Worm (Caenorhabditis elegans) whole organism, young adult: Measurements from ENCODE around the gene drh-1.
A peak's percentile ranks its signal among the peaks of the same experiment; 100 is the strongest.

Experiments
- B0261.1 ChIP-seq: sonication (generic microtip); optimal IDR thresholded peaks from 2 replicates; lab custom pipeline; 2016; ENCODE audit warnings: mild to moderate bottlenecking, missing genetic modification characterization, moderate library complexity, missing compliant biosample characterization
- B0336.3 ChIP-seq: fragments of 200-800 bp; sonication (Bioruptor generic); IDR thresholded peaks from 2 replicates; pipeline ENCODE4 v1.3.6; 2022; ENCODE audit warnings: missing genetic modification characterization, missing compliant biosample characterization
- F10E7.11 ChIP-seq: sonication (generic microtip); optimal IDR thresholded peaks from 2 replicates; lab custom pipeline; 2017; ENCODE audit warnings: mild to moderate bottlenecking, missing genetic modification characterization, moderate library complexity, missing compliant biosample characterization
- F37B4.10 ChIP-seq: fragments of 200-800 bp; sonication (Bioruptor generic); IDR thresholded peaks from 2 replicates; pipeline ENCODE4 v1.3.6; 2022; ENCODE audit warnings: missing genetic modification characterization, missing compliant biosample characterization
- T26A5.8 ChIP-seq: sonication (generic microtip); optimal IDR thresholded peaks from 2 replicates; lab custom pipeline; 2016; ENCODE audit warnings: missing genetic modification characterization, missing compliant biosample characterization
- atf-7 ChIP-seq: sonication (generic microtip); optimal IDR thresholded peaks from 2 replicates; lab custom pipeline; 2017; ENCODE audit warnings: mild to moderate bottlenecking, missing genetic modification characterization, missing compliant biosample characterization
- bed-1 ChIP-seq: fragments of 200-800 bp; sonication (Bioruptor generic); IDR thresholded peaks from 2 replicates; pipeline ENCODE4 v1.3.6; 2022; ENCODE audit warnings: missing genetic modification reagents, missing genetic modification characterization, missing compliant biosample characterization
- ccch-3 ChIP-seq: fragments of 200-800 bp; sonication (Bioruptor generic); optimal IDR thresholded peaks from 2 replicates; lab custom pipeline; 2018; ENCODE audit warnings: mild to moderate bottlenecking, missing genetic modification characterization, missing compliant biosample characterization
- die-1 ChIP-seq: sonication (generic microtip); optimal IDR thresholded peaks from 2 replicates; lab custom pipeline; 2016; ENCODE audit warnings: missing genotype, mild to moderate bottlenecking, missing genetic modification characterization, missing compliant biosample characterization
- him-1 ChIP-seq: sonication (generic microtip); optimal IDR thresholded peaks from 2 replicates; lab custom pipeline; 2016; ENCODE audit warnings: missing genotype, missing genetic modification reagents, missing genetic modification characterization, missing compliant biosample characterization
- mel-28 ChIP-seq: sonication (generic microtip); optimal IDR thresholded peaks from 2 replicates; lab custom pipeline; 2016; ENCODE audit warnings: borderline replicate concordance, mild to moderate bottlenecking, missing genetic modification characterization, missing compliant biosample characterization
- nfya-1 ChIP-seq: sonication (generic microtip); optimal IDR thresholded peaks from 2 replicates; lab custom pipeline; 2017; ENCODE audit warnings: antibody characterized with exemption, missing compliant biosample characterization, missing genetic modification characterization, borderline replicate concordance; ENCODE audit not compliant: insufficient read depth
- nfyb-1 ChIP-seq: fragments of 200-800 bp; sonication (Bioruptor generic); IDR thresholded peaks from 2 replicates; pipeline ENCODE4 v1.3.6; 2022; ENCODE audit warnings: missing genetic modification reagents, missing genetic modification characterization, missing compliant biosample characterization
- rpc-1 ChIP-seq, 2 experiments: fragments of 150-350 bp in 1 of 2; sonication (generic microtip) in 1 of 2; optimal IDR thresholded peaks; 2 replicates each; lab custom pipeline; 2014 to 2018; ENCODE audit warnings: missing biosample characterization in 1 of 2, missing genetic modification characterization in 1 of 2, missing genetic modification reagents in 1 of 2, missing genotype in 1 of 2
- snpc-1.1 ChIP-seq: sonication (generic microtip); optimal IDR thresholded peaks from 2 replicates; lab custom pipeline; 2017; ENCODE audit warnings: missing genetic modification characterization, mild to moderate bottlenecking, missing compliant biosample characterization, antibody characterized with exemption, moderate library complexity, missing genotype, missing genetic modification reagents; ENCODE audit not compliant: insufficient read depth
- snpc-4 ChIP-seq, 5 experiments: fragments of 150-350 bp in 1 of 5; sonication (generic microtip) in 4 of 5; optimal IDR thresholded peaks; 2 replicates each; lab custom pipeline; 2014 to 2018; ENCODE audit warnings: missing genetic modification characterization in 5 of 5, missing biosample characterization in 3 of 5, antibody characterized with exemption in 2 of 5, mild to moderate bottlenecking in 2 of 5, missing compliant biosample characterization in 2 of 5, missing genotype in 2 of 5, moderate library complexity in 2 of 5, missing genetic modification reagents in 1 of 5
- tbp1 ChIP-seq: fragments of 200-800 bp; sonication (Bioruptor generic); optimal IDR thresholded peaks from 2 replicates; lab custom pipeline; 2018; ENCODE audit warnings: mild to moderate bottlenecking, missing genetic modification characterization, missing compliant biosample characterization
- ztf-22 ChIP-seq: fragments of 200-800 bp; sonication (Bioruptor generic); optimal IDR thresholded peaks from 2 replicates; lab custom pipeline; 2018; ENCODE audit warnings: mild to moderate bottlenecking, missing genetic modification characterization, moderate library complexity, missing compliant biosample characterization
- ztf-3 ChIP-seq: fragments of 200-800 bp; sonication (Bioruptor generic); optimal IDR thresholded peaks from 2 replicates; lab custom pipeline; 2018; ENCODE audit warnings: mild to moderate bottlenecking, missing genetic modification characterization, missing compliant biosample characterization

drh-1 gene

ce11 chrIV:6565605-6566004 lies 47.5 kb downstream of the drh-1 start:
- TF ChIP-seq mel-28 (tag; lab: Kevin White, UChicago) (no peak), snpc-4 (GFP tag; optimal IDR thresholded peaks at IDR 0.05; lab: Kevin White, UChicago) (peak; percentile 47), snpc-4 (tag; optimal IDR thresholded peaks at IDR 0.05; lab: Kevin White, UChicago) (peak; percentile 3 to 76 (median 66)), snpc-1.1 (peak; percentile 82)

- peak; percentile 73 for TF ChIP-seq tbp1
- no peak for TF ChIP-seq snpc-4 (GFP tag; optimal IDR thresholded peaks at IDR 0.05; lab: Kevin White, UChicago)
- TF ChIP-seq snpc-4 (tag; optimal IDR thresholded peaks at IDR 0.05; lab: Kevin White, UChicago) = peak in 1 of 4 experiments; percentile 71
- no peak for TF ChIP-seq nfya-1 (tag; lab: Kevin White, UChicago)
- TF ChIP-seq rpc-1 (optimal IDR thresholded peaks at IDR 0.05; lab: Kevin White, UChicago) = peak; percentile 33
- TF ChIP-seq rpc-1 (tag; optimal IDR thresholded peaks at IDR 0.05; lab: Kevin White, UChicago) = peak; percentile 76
- no peak for TF ChIP-seq F37B4.10 (GFP tag; lab: Robert Waterston, UW)
- peak; percentile 32 for TF ChIP-seq him-1 (tag; lab: Kevin White, UChicago)
- peak; percentile 39 for TF ChIP-seq B0261.1 (tag; lab: Kevin White, UChicago)
These were observed 51.1 kb downstream of the drh-1 start for ce11 chrIV:6562039-6562438.

ce11 chrIV:6560434-6560833 lies 52.7 kb downstream of the drh-1 start, which contains the start of gene best-9:
Gene best-9, plus strand, starts transcription at chrIV:6560734.
- TF ChIP-seq B0336.3 (GFP tag; lab: Robert Waterston, UW) = no peak
- no peak for TF ChIP-seq ztf-3 (GFP tag; lab: Kevin White, UChicago)
- TF ChIP-seq ccch-3 (GFP tag; lab: Kevin White, UChicago) = no peak
- TF ChIP-seq atf-7 = no peak
- TF ChIP-seq nfyb-1 (GFP tag; lab: Robert Waterston, UW) = no peak
- no peak for TF ChIP-seq T26A5.8 (tag; lab: Kevin White, UChicago)
- TF ChIP-seq die-1 = no peak
- TF ChIP-seq bed-1 (GFP tag; lab: Robert Waterston, UW) = no peak
- no peak for TF ChIP-seq ztf-22
- TF ChIP-seq F10E7.11 (tag; lab: Kevin White, UChicago) = no peak
